Fruit fly (Drosophila melanogaster): ENCODE measurements around the gene Sry-beta.

Sry-beta gene

dm6 chr3R:30058057-30058868 is 18.7 kb downstream of the Sry-beta start, which contains the start of gene sima (continued):
- TF ChIP-seq CG7556 (GFP tag; optimal IDR thresholded peaks at IDR 0.05) = no peak
- TF ChIP-seq vnd (GFP tag; IDR thresholded peaks at IDR 0.05; ENCODE audit: partially characterized antibody) = no peak
- TF ChIP-seq Dp (GFP tag; optimal IDR thresholded peaks at IDR 0.05) = peak; percentile 21
- no peak for TF ChIP-seq crc (GFP tag; optimal IDR thresholded peaks at IDR 0.05)
- TF ChIP-seq MTF-1 (GFP tag; optimal IDR thresholded peaks at IDR 0.05; ENCODE audit: borderline replicate concordance) = no peak
- TF ChIP-seq Antp (GFP tag; optimal IDR thresholded peaks at IDR 0.05) = no peak
- TF ChIP-seq mld (GFP tag; IDR thresholded peaks at IDR 0.05; ENCODE audit: partially characterized antibody) = no peak
- TF ChIP-seq cad (GFP tag; optimal IDR thresholded peaks at IDR 0.05) = no peak
- TF ChIP-seq CG12391 (tag; optimal IDR thresholded peaks at IDR 0.05) = peak; percentile 38
- TF ChIP-seq gro (GFP tag; optimal IDR thresholded peaks at IDR 0.05) = no peak
- TF ChIP-seq CG10543 (GFP tag; optimal IDR thresholded peaks at IDR 0.05) = no peak
- TF ChIP-seq fu2 (GFP tag; optimal IDR thresholded peaks at IDR 0.05) = no peak
- peak; percentile 77 for TF ChIP-seq slbo (GFP tag; IDR thresholded peaks at IDR 0.05)
- TF ChIP-seq Sin3A (optimal IDR thresholded peaks at IDR 0.05) = peak; percentile 49
- TF ChIP-seq Oli (tag; optimal IDR thresholded peaks at IDR 0.05) = no peak
- no peak for TF ChIP-seq BtbVII (GFP tag; optimal IDR thresholded peaks at IDR 0.05)
- no peak for TF ChIP-seq Poxn (GFP tag; IDR thresholded peaks at IDR 0.05)
- no peak for TF ChIP-seq Kr (GFP tag; optimal IDR thresholded peaks at IDR 0.05)
- TF ChIP-seq dpn (GFP tag; optimal IDR thresholded peaks at IDR 0.05) = peak; percentile 29 to 53
- TF ChIP-seq CG12659 (GFP tag; optimal IDR thresholded peaks at IDR 0.05) = peak; percentile 61
- no peak for TF ChIP-seq CG18011 (GFP tag; optimal IDR thresholded peaks at IDR 0.05)
- no peak for TF ChIP-seq croc (GFP tag; conservative IDR thresholded peaks at IDR 0.05)
- peak; percentile 11 for TF ChIP-seq Jarid2 (GFP tag; optimal IDR thresholded peaks at IDR 0.05)
- peak; percentile 51 for TF ChIP-seq caup (GFP tag; optimal IDR thresholded peaks at IDR 0.05; ENCODE audit: severe bottlenecking)
- TF ChIP-seq CG1647 (GFP tag; optimal IDR thresholded peaks at IDR 0.05) = no peak
- TF ChIP-seq bcd (GFP tag; optimal IDR thresholded peaks at IDR 0.05) = peak; percentile 16
- no peak for TF ChIP-seq mirr (GFP tag; optimal IDR thresholded peaks at IDR 0.05)
- peak; percentile 82 for TF ChIP-seq CG3995 (GFP tag; optimal IDR thresholded peaks at IDR 0.05)
- no peak for TF ChIP-seq C15 (GFP tag; IDR thresholded peaks at IDR 0.05)
- no peak for TF ChIP-seq Hr51 (GFP tag; optimal IDR thresholded peaks at IDR 0.05)
- TF ChIP-seq CG15269 (tag; optimal IDR thresholded peaks at IDR 0.05) = peak; percentile 4
- no peak for TF ChIP-seq eve (GFP tag; optimal IDR thresholded peaks at IDR 0.05)
- no peak for TF ChIP-seq Gug (GFP tag; IDR thresholded peaks at IDR 0.05)
- no peak for TF ChIP-seq CG3065 (GFP tag; optimal IDR thresholded peaks at IDR 0.05)
- no peak for TF ChIP-seq CG32772 (GFP tag; IDR thresholded peaks at IDR 0.05)
- TF ChIP-seq pzg (GFP tag; optimal IDR thresholded peaks at IDR 0.05) = peak; percentile 86
- TF ChIP-seq sim (GFP tag; IDR thresholded peaks at IDR 0.05) = no peak
- TF ChIP-seq CG14965 (GFP tag; optimal IDR thresholded peaks at IDR 0.05; ENCODE audit: borderline replicate concordance) = no peak
- TF ChIP-seq slp2 (GFP tag; optimal IDR thresholded peaks at IDR 0.05) = no peak
- TF ChIP-seq CG9797 (GFP tag; optimal IDR thresholded peaks at IDR 0.05) = peak; percentile 90
- TF ChIP-seq CG12299 (tag; optimal IDR thresholded peaks at IDR 0.05) = no peak
- no peak for TF ChIP-seq HLH3B (GFP tag; IDR thresholded peaks at IDR 0.05)
- no peak for TF ChIP-seq CG5245 (GFP tag; optimal IDR thresholded peaks at IDR 0.05)
- TF ChIP-seq yki (optimal IDR thresholded peaks at IDR 0.05) = no peak
- no peak for TF ChIP-seq hbn (GFP tag; IDR thresholded peaks at IDR 0.05; ENCODE audit: partially characterized antibody)
- no peak for TF ChIP-seq CG10209 (GFP tag; optimal IDR thresholded peaks at IDR 0.05)
- TF ChIP-seq CG34376 (GFP tag; optimal IDR thresholded peaks at IDR 0.05) = peak; percentile 31
- TF ChIP-seq CG12219 (GFP tag; optimal IDR thresholded peaks at IDR 0.05) = no peak
- peak; percentile 29 for TF ChIP-seq vfl (GFP tag; optimal IDR thresholded peaks at IDR 0.05)

Measured in whole organism, embryonic.